Fruit fly (Drosophila melanogaster): Measurements from ENCODE around the gene CG14088.

- TF ChIP-seq CG8478 (optimal IDR thresholded peaks at IDR 0.05), result no peak
- TF ChIP-seq psq (optimal IDR thresholded peaks at IDR 0.05), result no peak
- TF ChIP-seq usp (GFP tag; optimal IDR thresholded peaks at IDR 0.05), result no peak
- TF ChIP-seq pan (optimal IDR thresholded peaks at IDR 0.05), result no peak
- TF ChIP-seq Dll (optimal IDR thresholded peaks at IDR 0.05), result no peak
Observed at dm6 chr3L:19236554-19236953, 33.9 kb downstream of the CG14088 start.
